Fruit fly (Drosophila melanogaster): ENCODE results near the gene trol.

Gene trol

DNA sequence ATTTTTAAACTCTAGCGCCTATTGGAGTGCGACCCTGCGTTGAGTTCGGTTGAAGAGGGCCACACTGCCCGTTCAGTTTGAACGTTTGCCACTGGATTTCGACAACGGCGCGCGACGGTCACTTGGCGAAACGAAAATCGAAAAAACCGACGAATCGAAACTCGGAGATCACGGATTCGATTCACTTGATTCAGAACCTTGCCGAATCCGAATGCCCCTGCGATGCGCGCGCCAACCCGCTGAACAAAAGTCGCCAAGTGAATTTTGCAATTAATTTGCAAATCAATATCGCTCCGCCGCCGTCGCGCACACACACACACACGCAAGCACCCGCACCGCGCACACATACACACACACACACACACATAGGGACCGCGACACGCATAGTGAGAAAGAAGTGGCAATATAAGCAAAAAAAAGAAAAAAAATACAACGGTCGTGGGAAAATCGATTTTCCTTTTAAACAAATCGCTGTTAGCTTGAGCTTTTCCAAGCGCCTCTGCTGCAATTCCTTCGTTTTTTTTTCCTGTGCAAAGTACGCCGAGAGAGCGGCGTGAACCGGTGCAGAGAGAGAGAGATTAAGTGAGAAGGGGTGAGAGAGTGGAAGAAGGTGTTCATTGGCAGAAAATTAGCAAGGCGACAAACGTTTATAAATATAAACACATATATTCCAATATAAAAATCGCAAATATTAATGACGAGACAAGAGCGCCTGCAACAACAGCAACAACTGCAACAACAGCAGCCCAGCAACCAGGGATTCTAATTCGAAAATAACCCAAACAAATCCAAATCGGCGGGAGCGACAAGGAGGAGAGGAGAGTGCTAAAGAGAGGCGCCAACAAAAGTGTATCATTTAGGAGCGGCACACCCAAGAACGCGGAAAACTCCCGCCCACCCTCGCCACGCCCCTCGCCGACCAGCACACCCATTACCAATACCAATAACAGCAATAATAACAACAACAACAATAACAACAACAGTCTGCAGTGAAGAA lies 43.5 kb upstream of the trol start, which contains the start of gene egh (continued):
- TF ChIP-seq dmrt99B (tag; optimal IDR thresholded peaks at IDR 0.05) = no peak
- no peak for TF ChIP-seq CG4820 (GFP tag; optimal IDR thresholded peaks at IDR 0.05)
- TF ChIP-seq CG6254 (GFP tag; optimal IDR thresholded peaks at IDR 0.05) = no peak
- TF ChIP-seq CG5180 (GFP tag; optimal IDR thresholded peaks at IDR 0.05) = no peak
- no peak for TF ChIP-seq CG15269 (tag; optimal IDR thresholded peaks at IDR 0.05)
- no peak for TF ChIP-seq Dip3 (GFP tag; optimal IDR thresholded peaks at IDR 0.05)
- TF ChIP-seq fd64A (GFP tag; optimal IDR thresholded peaks at IDR 0.05) = no peak
- no peak for TF ChIP-seq Hmx (GFP tag; optimal IDR thresholded peaks at IDR 0.05)
- no peak for TF ChIP-seq CG3838 (GFP tag; optimal IDR thresholded peaks at IDR 0.05)
- peak; percentile 50 for TF ChIP-seq Sry-δ (GFP tag; optimal IDR thresholded peaks at IDR 0.05)
- TF ChIP-seq CG14667 (GFP tag; IDR thresholded peaks at IDR 0.05) = 0 out of 2 replicates have a peak, but pooled peaks have one; percentile 31
- no peak for TF ChIP-seq CG15479 (GFP tag; optimal IDR thresholded peaks at IDR 0.05)
- TF ChIP-seq ap (GFP tag; IDR thresholded peaks at IDR 0.05) = no peak
- TF ChIP-seq p53 (GFP tag; optimal IDR thresholded peaks at IDR 0.05) = no peak
- no peak for TF ChIP-seq run (tag; optimal IDR thresholded peaks at IDR 0.05)
- TF ChIP-seq CG17802 (tag; optimal IDR thresholded peaks at IDR 0.05) = peak; percentile 6
- TF ChIP-seq CG18476 (GFP tag; optimal IDR thresholded peaks at IDR 0.05) = no peak
- TF ChIP-seq kay (GFP tag; optimal IDR thresholded peaks at IDR 0.05) = no peak
- peak; percentile 51 for TF ChIP-seq Mes4 (GFP tag; optimal IDR thresholded peaks at IDR 0.05)
- peak; percentile 93 for TF ChIP-seq Dp (GFP tag; optimal IDR thresholded peaks at IDR 0.05)
- no peak for TF ChIP-seq CG2199 (GFP tag; IDR thresholded peaks at IDR 0.05)
- no peak for TF ChIP-seq jing (GFP tag; optimal IDR thresholded peaks at IDR 0.05)
- TF ChIP-seq CG6175 (GFP tag; IDR thresholded peaks at IDR 0.05) = no peak
- TF ChIP-seq CG17186 (GFP tag; optimal IDR thresholded peaks at IDR 0.05) = peak; percentile 65
- TF ChIP-seq CG12942 (GFP tag; optimal IDR thresholded peaks at IDR 0.05) = no peak
- TF ChIP-seq CG12299 (tag; optimal IDR thresholded peaks at IDR 0.05) = peak; percentile 39
- peak; percentile 27 for TF ChIP-seq corto (GFP tag; optimal IDR thresholded peaks at IDR 0.05)
- TF ChIP-seq CG4707 (GFP tag; optimal IDR thresholded peaks at IDR 0.05) = no peak
- peak; percentile 44; the same call in 1 of the 4 replicates for TF ChIP-seq Gug (GFP tag; IDR thresholded peaks at IDR 0.05)
- TF ChIP-seq ewg (GFP tag; optimal IDR thresholded peaks at IDR 0.05) = peak; percentile 18
- TF ChIP-seq Optix (GFP tag; IDR thresholded peaks at IDR 0.05) = peak; percentile 70
- no peak for TF ChIP-seq eyg (GFP tag; optimal IDR thresholded peaks at IDR 0.05)
- TF ChIP-seq zfh2 (GFP tag; optimal IDR thresholded peaks at IDR 0.05) = peak; percentile 34
- TF ChIP-seq dati (GFP tag; IDR thresholded peaks at IDR 0.05) = no peak
- TF ChIP-seq CG13424 (tag; optimal IDR thresholded peaks at IDR 0.05) = no peak
- no peak for TF ChIP-seq CG11093 (GFP tag; IDR thresholded peaks at IDR 0.05)
- TF ChIP-seq CG2116 (GFP tag; optimal IDR thresholded peaks at IDR 0.05) = peak; percentile 99
- TF ChIP-seq jumu (GFP tag; optimal IDR thresholded peaks at IDR 0.05) = peak; percentile 34
- TF ChIP-seq inv (GFP tag; IDR thresholded peaks at IDR 0.05; ENCODE audit: partially characterized antibody) = no peak
- TF ChIP-seq CG8478 (optimal IDR thresholded peaks at IDR 0.05) = peak; percentile 70
- TF ChIP-seq zfh1 (GFP tag; IDR thresholded peaks at IDR 0.05) = peak; percentile 27; the same call in 1 of the 3 replicates
- TF ChIP-seq crc (GFP tag; optimal IDR thresholded peaks at IDR 0.05) = no peak
- 0 out of 2 replicates have a peak, but pooled peaks have one; percentile 28 for TF ChIP-seq CG14014 (GFP tag; IDR thresholded peaks at IDR 0.05)
- peak; percentile 24; the same call in 1 of the 2 replicates for TF ChIP-seq Bgb (GFP tag; IDR thresholded peaks at IDR 0.05; ENCODE audit: partially characterized antibody)
- TF ChIP-seq Usf (GFP tag; optimal IDR thresholded peaks at IDR 0.05) = no peak
- TF ChIP-seq CG13775 (GFP tag; optimal IDR thresholded peaks at IDR 0.05) = peak; percentile 51
- TF ChIP-seq Lpt (GFP tag; optimal IDR thresholded peaks at IDR 0.05) = no peak
- TF ChIP-seq sd (tag; optimal IDR thresholded peaks at IDR 0.05) = peak; percentile 11
- TF ChIP-seq CG10321 (GFP tag; IDR thresholded peaks at IDR 0.05) = no peak
